Fruit fly (Drosophila melanogaster): ENCODE results near the gene Oga.

Oga gene

dm6 chr3R:21206802-21207238, 12.1 kb upstream of the Oga start (continued):
- TF ChIP-seq org-1 (GFP tag; optimal IDR thresholded peaks at IDR 0.05): no peak
- no peak for TF ChIP-seq CG16779 (GFP tag; IDR thresholded peaks at IDR 0.05)
- no peak for TF ChIP-seq Dref (GFP tag; IDR thresholded peaks at IDR 0.05)
- TF ChIP-seq Vsx1 (GFP tag; optimal IDR thresholded peaks at IDR 0.05): peak; percentile 24
- TF ChIP-seq HLH54F (GFP tag; optimal IDR thresholded peaks at IDR 0.05): no peak
- TF ChIP-seq wor (GFP tag; IDR thresholded peaks at IDR 0.05): no peak
- TF ChIP-seq CG10147 (GFP tag; optimal IDR thresholded peaks at IDR 0.05): no peak
- no peak for TF ChIP-seq CG6654 (GFP tag; optimal IDR thresholded peaks at IDR 0.05)
- TF ChIP-seq CG11696 (GFP tag; IDR thresholded peaks at IDR 0.05): no peak
- no peak for TF ChIP-seq E2f1 (GFP tag; IDR thresholded peaks at IDR 0.05)
- peak; percentile 5 for TF ChIP-seq cg (GFP tag; optimal IDR thresholded peaks at IDR 0.05)
- TF ChIP-seq lmd (GFP tag; IDR thresholded peaks at IDR 0.05): no peak
- no peak for TF ChIP-seq CG4424 (GFP tag; optimal IDR thresholded peaks at IDR 0.05)
- TF ChIP-seq h (optimal IDR thresholded peaks at IDR 0.05): no peak
- peak; percentile 9 for TF ChIP-seq HmgZ (tag; optimal IDR thresholded peaks at IDR 0.05)
- TF ChIP-seq pfk (GFP tag; optimal IDR thresholded peaks at IDR 0.05): peak; percentile 16
- 0 out of 3 replicates have a peak, but pooled peaks have one; percentile 0 for TF ChIP-seq ase (GFP tag; IDR thresholded peaks at IDR 0.05)
- no peak for TF ChIP-seq CG7786 (GFP tag; optimal IDR thresholded peaks at IDR 0.05)
- 0 out of 2 replicates have a peak, but pooled peaks have one; percentile 4 for TF ChIP-seq vvl (GFP tag; IDR thresholded peaks at IDR 0.05)
- TF ChIP-seq Eip74EF (GFP tag; optimal IDR thresholded peaks at IDR 0.05): no peak
- no peak for TF ChIP-seq bcd (GFP tag; optimal IDR thresholded peaks at IDR 0.05)
- TF ChIP-seq tap (tag; optimal IDR thresholded peaks at IDR 0.05): no peak
- TF ChIP-seq hkb (optimal IDR thresholded peaks at IDR 0.05): no peak
- TF ChIP-seq hkb (GFP tag; IDR thresholded peaks at IDR 0.05): no peak
- peak; percentile 91 for TF ChIP-seq crol (GFP tag; IDR thresholded peaks at IDR 0.05)
- no peak for TF ChIP-seq CG8290 (GFP tag; optimal IDR thresholded peaks at IDR 0.05)
- peak in 1 of 2 experiments; percentile 12 for TF ChIP-seq CG8290 (tag; optimal IDR thresholded peaks at IDR 0.05)
- no peak for TF ChIP-seq PHDP (tag; optimal IDR thresholded peaks at IDR 0.05)
- TF ChIP-seq Stat92E (GFP tag; optimal IDR thresholded peaks at IDR 0.05): no peak
- no peak for TF ChIP-seq CG34422 (GFP tag; IDR thresholded peaks at IDR 0.05)
- no peak for TF ChIP-seq schlank (tag; optimal IDR thresholded peaks at IDR 0.05)
- no peak for TF ChIP-seq inv (GFP tag; IDR thresholded peaks at IDR 0.05; ENCODE audit: partially characterized antibody)
- TF ChIP-seq CG2199 (GFP tag; IDR thresholded peaks at IDR 0.05): 0 out of 3 replicates have a peak, but pooled peaks have one; percentile 39
- no peak for TF ChIP-seq sna (GFP tag; IDR thresholded peaks at IDR 0.05; ENCODE audit: partially characterized antibody)
- no peak for TF ChIP-seq bowl (GFP tag; IDR thresholded peaks at IDR 0.05)
- peak; percentile 67 for TF ChIP-seq CG14441 (GFP tag; IDR thresholded peaks at IDR 0.05)
- TF ChIP-seq pan (optimal IDR thresholded peaks at IDR 0.05): no peak
- TF ChIP-seq pan (GFP tag; optimal IDR thresholded peaks at IDR 0.05 in 1 of 2, IDR thresholded peaks at IDR 0.05 in 1 of 2): no peak
- TF ChIP-seq fd102C (GFP tag; optimal IDR thresholded peaks at IDR 0.05): no peak
- no peak for TF ChIP-seq az2 (GFP tag; optimal IDR thresholded peaks at IDR 0.05)
- TF ChIP-seq CG13894 (tag; optimal IDR thresholded peaks at IDR 0.05): peak; percentile 54
- no peak for TF ChIP-seq CG1832 (GFP tag; optimal IDR thresholded peaks at IDR 0.05)
- TF ChIP-seq ken (GFP tag; IDR thresholded peaks at IDR 0.05): no peak
- no peak for TF ChIP-seq CG31365 (tag; optimal IDR thresholded peaks at IDR 0.05)
- TF ChIP-seq lov (optimal IDR thresholded peaks at IDR 0.05): no peak
- no peak for TF ChIP-seq lov (GFP tag; IDR thresholded peaks at IDR 0.05)
- TF ChIP-seq Oaz (GFP tag; IDR thresholded peaks at IDR 0.05): no peak
- TF ChIP-seq Gug (GFP tag; IDR thresholded peaks at IDR 0.05): no peak
- TF ChIP-seq tgo (GFP tag; IDR thresholded peaks at IDR 0.05): no peak
- no peak for TF ChIP-seq Oli (tag; optimal IDR thresholded peaks at IDR 0.05)
- no peak for TF ChIP-seq pho (GFP tag; optimal IDR thresholded peaks at IDR 0.05)
- TF ChIP-seq CG1603 (tag; optimal IDR thresholded peaks at IDR 0.05): no peak
- no peak for TF ChIP-seq CG8478 (optimal IDR thresholded peaks at IDR 0.05)
- no peak for TF ChIP-seq psq (GFP tag; optimal IDR thresholded peaks at IDR 0.05)
